Fruit fly (Drosophila melanogaster) whole organism, embryonic: Measurements from ENCODE around the gene snu.

Source experiments
- Aef1 ChIP-seq: fragments of 200-800 bp; sonication (Bioruptor generic); IDR thresholded peaks from 3 replicates; pipeline ENCODE4 v1.3.6; 2022; ENCODE audit warnings: missing biosample characterization, missing genetic modification characterization
- Antp ChIP-seq: fragments of 200-800 bp; sonication (Bioruptor generic); optimal IDR thresholded peaks from 3 replicates; lab custom pipeline; 2016; ENCODE audit warnings: missing biosample characterization, missing genetic modification characterization
- B-H1 ChIP-seq: fragments of 200-800 bp; sonication (Bioruptor generic); IDR thresholded peaks from 3 replicates; pipeline ENCODE4 v1.3.6; 2022; ENCODE audit warnings: missing biosample characterization, missing genetic modification characterization
- Blimp-1 ChIP-seq: fragments of 200-800 bp; sonication (Bioruptor generic); optimal IDR thresholded peaks from 3 replicates; lab custom pipeline; 2018; ENCODE audit warnings: missing biosample characterization, missing genetic modification characterization, mild to moderate bottlenecking, moderate library complexity, missing genetic modification reagents
- CG10147 ChIP-seq: fragments of 200-800 bp; sonication (Bioruptor generic); optimal IDR thresholded peaks from 2 replicates; lab custom pipeline; 2019; ENCODE audit warnings: missing biosample characterization, mild to moderate bottlenecking, missing genetic modification characterization, moderate library complexity
- CG11085 ChIP-seq: fragments of 200-800 bp; sonication (Bioruptor generic); IDR thresholded peaks from 2 replicates; pipeline ENCODE4 v1.3.6; 2022; ENCODE audit warnings: missing biosample characterization, missing genetic modification characterization
- CG11398 ChIP-seq: fragments of 200-800 bp; sonication (Bioruptor generic); optimal IDR thresholded peaks from 2 replicates; lab custom pipeline; 2016; ENCODE audit warnings: missing biosample characterization, missing genetic modification characterization
- CG11695 ChIP-seq: fragments of 200-800 bp; sonication (Bioruptor generic); IDR thresholded peaks from 3 replicates; pipeline ENCODE4 v1.3.6; 2022; ENCODE audit warnings: missing biosample characterization, missing genetic modification characterization
- CG12391 ChIP-seq: fragments of 200-800 bp; sonication (Bioruptor generic); optimal IDR thresholded peaks from 3 replicates; lab custom pipeline; 2018; ENCODE audit warnings: missing biosample characterization, mild to moderate bottlenecking, missing genetic modification characterization, moderate library complexity
- CG12744 ChIP-seq: fragments of 200-800 bp; sonication (Bioruptor generic); optimal IDR thresholded peaks from 2 replicates; lab custom pipeline; 2016; ENCODE audit warnings: missing biosample characterization, missing genetic modification characterization
- CG13624 ChIP-seq: fragments of 200-800 bp; sonication (Bioruptor generic); optimal IDR thresholded peaks from 2 replicates; lab custom pipeline; 2016; ENCODE audit warnings: missing biosample characterization, missing genetic modification characterization
- CG14014 ChIP-seq: fragments of 200-800 bp; sonication (Bioruptor generic); IDR thresholded peaks from 2 replicates; pipeline ENCODE4 v1.3.6; 2022; ENCODE audit warnings: missing biosample characterization, missing genetic modification characterization
- CG14965 ChIP-seq: fragments of 200-800 bp; sonication (Bioruptor generic); optimal IDR thresholded peaks from 2 replicates; lab custom pipeline; 2016; ENCODE audit warnings: missing biosample characterization, missing genetic modification characterization, borderline replicate concordance
- CG15011 ChIP-seq: fragments of 200-800 bp; sonication (Bioruptor generic); optimal IDR thresholded peaks from 3 replicates; lab custom pipeline; 2018; ENCODE audit warnings: missing biosample characterization, mild to moderate bottlenecking, missing genetic modification characterization
- CG1529 ChIP-seq: fragments of 200-800 bp; sonication (Bioruptor generic); optimal IDR thresholded peaks from 3 replicates; lab custom pipeline; 2018; ENCODE audit warnings: missing biosample characterization, missing genetic modification characterization
- CG17328 ChIP-seq: fragments of 200-800 bp; sonication (Bioruptor generic); IDR thresholded peaks from 2 replicates; pipeline ENCODE4 v1.3.6; 2022; ENCODE audit warnings: missing biosample characterization, missing genetic modification characterization
- CG17385 ChIP-seq: fragments of 200-800 bp; sonication (Bioruptor generic); optimal IDR thresholded peaks from 3 replicates; lab custom pipeline; 2018; ENCODE audit warnings: missing biosample characterization, mild to moderate bottlenecking, missing genetic modification characterization
- CG1792 ChIP-seq: fragments of 200-800 bp; sonication (Bioruptor generic); optimal IDR thresholded peaks from 2 replicates; lab custom pipeline; 2016; ENCODE audit warnings: missing biosample characterization, missing genetic modification characterization
- CG2116 ChIP-seq: fragments of 200-800 bp; sonication (Bioruptor generic); optimal IDR thresholded peaks from 3 replicates; lab custom pipeline; 2018; ENCODE audit warnings: missing biosample characterization, mild to moderate bottlenecking, missing genetic modification characterization
- CG30403 ChIP-seq: fragments of 200-800 bp; sonication (Bioruptor generic); optimal IDR thresholded peaks from 3 replicates; lab custom pipeline; 2016; ENCODE audit warnings: missing biosample characterization, missing genetic modification characterization
- CG31365 ChIP-seq: fragments of 200-800 bp; sonication (Bioruptor generic); optimal IDR thresholded peaks from 2 replicates; lab custom pipeline; 2018; ENCODE audit warnings: missing biosample characterization, mild to moderate bottlenecking, missing genetic modification characterization
- CG3163 ChIP-seq: fragments of 200-800 bp; sonication (Bioruptor generic); optimal IDR thresholded peaks from 3 replicates; lab custom pipeline; 2016; ENCODE audit warnings: missing biosample characterization, missing genetic modification characterization
- CG3407 ChIP-seq: fragments of 200-800 bp; sonication (Bioruptor generic); optimal IDR thresholded peaks from 2 replicates; lab custom pipeline; 2018; ENCODE audit warnings: missing biosample characterization, mild to moderate bottlenecking, missing genetic modification characterization
- CG8478 ChIP-seq: fragments of >200 bp; optimal IDR thresholded peaks from 2 replicates; lab custom pipeline; 2018
- CG9215 ChIP-seq: fragments of 200-800 bp; sonication (Bioruptor generic); IDR thresholded peaks from 2 replicates; pipeline ENCODE4 v1.3.6; 2022; ENCODE audit warnings: missing biosample characterization, missing genetic modification characterization
- Dek ChIP-seq: fragments of 200-800 bp; sonication (Bioruptor generic); optimal IDR thresholded peaks from 3 replicates; lab custom pipeline; 2019; ENCODE audit warnings: missing biosample characterization, mild to moderate bottlenecking, missing genetic modification characterization, moderate library complexity
- Drgx ChIP-seq: fragments of 200-800 bp; sonication (Bioruptor generic); IDR thresholded peaks from 2 replicates; pipeline ENCODE4 v1.3.6; 2022; ENCODE audit warnings: missing biosample characterization, missing genetic modification characterization
- Fer2 ChIP-seq: fragments of 200-800 bp; sonication (Bioruptor generic); optimal IDR thresholded peaks from 2 replicates; lab custom pipeline; 2018; ENCODE audit warnings: missing biosample characterization, mild to moderate bottlenecking, missing genetic modification characterization, moderate library complexity
- HHEX ChIP-seq: fragments of 200-800 bp; sonication (Bioruptor generic); optimal IDR thresholded peaks from 3 replicates; lab custom pipeline; 2017; ENCODE audit warnings: missing biosample characterization, mild to moderate bottlenecking, missing genetic modification characterization, missing genetic modification reagents
- HLH54F ChIP-seq: fragments of 200-800 bp; sonication (Bioruptor generic); optimal IDR thresholded peaks from 3 replicates; lab custom pipeline; 2016; ENCODE audit warnings: missing biosample characterization, missing genetic modification characterization
- Meics ChIP-seq: fragments of 200-800 bp; sonication (Bioruptor generic); optimal IDR thresholded peaks from 2 replicates; lab custom pipeline; 2017; ENCODE audit warnings: missing biosample characterization, mild to moderate bottlenecking, missing genetic modification characterization
- Neu2 ChIP-seq: fragments of 200-800 bp; sonication (Bioruptor generic); optimal IDR thresholded peaks from 3 replicates; lab custom pipeline; 2016; ENCODE audit warnings: missing biosample characterization, missing genetic modification characterization, borderline replicate concordance
- NfI ChIP-seq: fragments of 200-800 bp; sonication (Bioruptor generic); optimal IDR thresholded peaks from 3 replicates; lab custom pipeline; 2018; ENCODE audit warnings: missing biosample characterization, mild to moderate bottlenecking, missing genetic modification characterization, moderate library complexity
- Ptx1 ChIP-seq: fragments of 200-800 bp; sonication (Bioruptor generic); IDR thresholded peaks from 2 replicates; pipeline ENCODE4 v1.3.6; 2022; ENCODE audit warnings: missing biosample characterization, missing genetic modification characterization
- Rx ChIP-seq: fragments of 200-800 bp; sonication (Bioruptor generic); IDR thresholded peaks from 2 replicates; pipeline ENCODE4 v1.3.6; 2022; ENCODE audit warnings: missing biosample characterization, missing genetic modification characterization
- ab ChIP-seq: fragments of 200-800 bp; sonication (Bioruptor generic); optimal IDR thresholded peaks from 2 replicates; lab custom pipeline; 2016; ENCODE audit warnings: missing biosample characterization, missing genetic modification characterization
- al ChIP-seq: fragments of 200-800 bp; sonication (Bioruptor generic); IDR thresholded peaks from 2 replicates; pipeline ENCODE4 v1.3.6; 2022; ENCODE audit warnings: missing biosample characterization, missing genetic modification characterization
- bab2 ChIP-seq: fragments of 200-800 bp; sonication (Bioruptor generic); optimal IDR thresholded peaks from 2 replicates; lab custom pipeline; 2016; ENCODE audit warnings: missing biosample characterization, missing genetic modification characterization
- bcd ChIP-seq: fragments of 200-800 bp; sonication (Bioruptor generic); optimal IDR thresholded peaks from 2 replicates; lab custom pipeline; 2017; ENCODE audit warnings: missing biosample characterization, mild to moderate bottlenecking, missing genetic modification characterization
- caup ChIP-seq: fragments of 200-800 bp; sonication (Bioruptor generic); optimal IDR thresholded peaks from 3 replicates; lab custom pipeline; 2017; ENCODE audit warnings: missing biosample characterization, mild to moderate bottlenecking, missing genetic modification characterization, moderate library complexity; ENCODE audit not compliant: severe bottlenecking
- crol ChIP-seq: fragments of 200-800 bp; sonication (Bioruptor generic); IDR thresholded peaks from 2 replicates; pipeline ENCODE4 v1.3.6; 2022; ENCODE audit warnings: missing biosample characterization, missing genetic modification characterization
- gem ChIP-seq: fragments of 200-800 bp; sonication (Bioruptor generic); optimal IDR thresholded peaks from 2 replicates; lab custom pipeline; 2019; ENCODE audit warnings: missing biosample characterization, mild to moderate bottlenecking, missing genetic modification characterization, moderate library complexity
- her ChIP-seq: fragments of 200-800 bp; sonication (Bioruptor generic); optimal IDR thresholded peaks from 2 replicates; lab custom pipeline; 2016; ENCODE audit warnings: missing biosample characterization, missing genetic modification characterization
- klu ChIP-seq: fragments of 200-800 bp; sonication (Bioruptor generic); IDR thresholded peaks from 2 replicates; pipeline ENCODE4 v1.3.6; 2022; ENCODE audit warnings: missing biosample characterization, missing genetic modification characterization
- mirr ChIP-seq: fragments of 200-800 bp; sonication (Bioruptor generic); optimal IDR thresholded peaks from 3 replicates; lab custom pipeline; 2018; ENCODE audit warnings: missing biosample characterization, mild to moderate bottlenecking, missing genetic modification characterization
- nau ChIP-seq: fragments of 200-800 bp; sonication (Bioruptor generic); optimal IDR thresholded peaks from 3 replicates; lab custom pipeline; 2017; ENCODE audit warnings: missing biosample characterization, mild to moderate bottlenecking, missing genetic modification characterization, missing genetic modification reagents
- ranshi ChIP-seq: fragments of 200-800 bp; sonication (Bioruptor generic); IDR thresholded peaks from 2 replicates; pipeline ENCODE4 v1.3.6; 2022; ENCODE audit warnings: missing biosample characterization, missing genetic modification characterization
- salm ChIP-seq: fragments of 200-800 bp; sonication (Bioruptor generic); optimal IDR thresholded peaks from 2 replicates; lab custom pipeline; 2018; ENCODE audit warnings: missing biosample characterization, mild to moderate bottlenecking, missing genetic modification characterization
- sens ChIP-seq: fragments of 200-800 bp; sonication (Bioruptor generic); peaks from one replicate; lab custom pipeline; 2016; ENCODE audit warnings: missing biosample characterization, missing genetic modification characterization
- tll ChIP-seq, 2 experiments: fragments of 200-800 bp in 1 of 2; fragments of >200 bp in 1 of 2; sonication (Bioruptor generic) in 1 of 2; optimal IDR thresholded peaks; 2 replicates each; lab custom pipeline; 2017 to 2019; ENCODE audit warnings: missing biosample characterization in 2 of 2, missing genetic modification characterization in 2 of 2, mild to moderate bottlenecking in 1 of 2, moderate library complexity in 1 of 2
- twi ChIP-seq: fragments of 200-800 bp; optimal IDR thresholded peaks from 2 replicates; lab custom pipeline; 2019; ENCODE audit warnings: missing biosample characterization, mild to moderate bottlenecking, missing genetic modification characterization, moderate library complexity

Gene snu

DNA sequence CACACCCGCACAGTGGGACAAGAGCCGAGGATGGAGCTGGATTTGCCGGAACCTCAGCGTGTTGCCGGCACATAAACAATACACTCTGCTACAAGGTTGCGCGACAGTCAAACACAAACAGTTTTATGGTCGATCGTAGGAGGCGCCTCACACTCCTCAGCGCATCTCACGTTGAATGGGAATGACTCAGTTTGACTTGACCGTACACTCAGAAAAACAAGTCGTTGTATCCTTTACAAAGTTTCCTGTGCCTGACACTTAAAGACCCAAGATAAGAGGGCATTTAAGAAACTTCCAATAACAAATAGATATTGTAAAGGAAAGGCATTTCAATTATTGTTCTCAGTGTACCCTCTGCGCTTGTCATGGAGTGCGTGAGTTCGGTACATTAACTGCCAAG, 43.1 kb upstream of the snu start (continued):
- TF ChIP-seq bab2 (GFP tag; lab: Kevin White, UChicago) (peak; percentile 34), Fer2 (no peak), CG17328 (peak; percentile 59), CG8478 (lab: Kevin White, UChicago) (no peak), CG1529 (GFP tag; lab: Kevin White, UChicago) (no peak), caup (GFP tag; lab: Kevin White, UChicago) (peak; percentile 33), Aef1 (GFP tag; lab: Robert Waterston, UW) (peak; percentile 61), CG14014 (GFP tag; lab: Robert Waterston, UW) (no peak), Blimp-1 (peak; percentile 63), Dek (tag; lab: Kevin White, UChicago) (peak; percentile 9), crol (no peak), CG13624 (GFP tag; lab: Kevin White, UChicago) (peak; percentile 12), CG30403 (GFP tag; lab: Kevin White, UChicago) (peak; percentile 60), CG2116 (GFP tag; lab: Kevin White, UChicago) (peak; percentile 1), CG14965 (GFP tag; lab: Kevin White, UChicago) (no peak), CG11085 (GFP tag; lab: Robert Waterston, UW) (no peak), al (GFP tag; lab: Robert Waterston, UW) (peak; percentile 31; the same call in 1 of the 2 replicates), CG3407 (GFP tag; lab: Kevin White, UChicago) (peak; percentile 6), Neu2 (GFP tag; lab: Kevin White, UChicago) (peak; percentile 45), her (GFP tag; lab: Kevin White, UChicago) (peak; percentile 58), Drgx (GFP tag; lab: Robert Waterston, UW) (0 out of 2 replicates have a peak, but pooled peaks have one; percentile 42), CG31365 (tag; lab: Kevin White, UChicago) (no peak), Rx (GFP tag; lab: Robert Waterston, UW) (no peak), mirr (GFP tag; lab: Kevin White, UChicago) (no peak), B-H1 (GFP tag; lab: Robert Waterston, UW) (no peak), CG15011 (GFP tag; lab: Kevin White, UChicago) (peak; percentile 39), Meics (peak; percentile 56), CG1792 (GFP tag; lab: Kevin White, UChicago) (peak; percentile 59), CG12744 (GFP tag; lab: Kevin White, UChicago) (no peak), sens (GFP tag; lab: Kevin White, UChicago) (peak; percentile 87), tll (GFP tag; optimal IDR thresholded peaks at IDR 0.05; lab: Kevin White, UChicago) (peak in 1 of 2 experiments; percentile 90), CG3163 (GFP tag; lab: Kevin White, UChicago) (peak; percentile 26), Antp (GFP tag; lab: Kevin White, UChicago) (peak; percentile 60), ranshi (peak; percentile 64; the same call in 1 of the 2 replicates), twi (peak; percentile 60), CG17385 (GFP tag; lab: Kevin White, UChicago) (peak; percentile 6), CG11398 (GFP tag; lab: Kevin White, UChicago) (no peak), nau (GFP tag; lab: Kevin White, UChicago) (peak; percentile 26), NfI (GFP tag; lab: Kevin White, UChicago) (peak; percentile 4), salm (tag; lab: Kevin White, UChicago) (no peak), gem (peak; percentile 72), CG12391 (tag; lab: Kevin White, UChicago) (peak; percentile 49), klu (GFP tag; lab: Robert Waterston, UW) (no peak), ab (GFP tag; lab: Kevin White, UChicago) (no peak), HHEX (peak; percentile 4), CG9215 (GFP tag; lab: Robert Waterston, UW) (no peak), CG11695 (GFP tag; lab: Robert Waterston, UW) (peak; percentile 24; the same call in 1 of the 3 replicates), bcd (GFP tag; lab: Kevin White, UChicago) (peak; percentile 49), CG10147 (GFP tag; lab: Kevin White, UChicago) (peak; percentile 27), HLH54F (GFP tag; lab: Kevin White, UChicago) (peak; percentile 16), Ptx1 (GFP tag; lab: Robert Waterston, UW) (peak; percentile 61)
